Fruit fly (Drosophila melanogaster) whole organism, embryonic: ENCODE results near the gene CG46465.

Experiments
- Asciz ChIP-seq: fragments of 200-800 bp; sonication (Bioruptor generic); optimal IDR thresholded peaks from 2 replicates; lab custom pipeline; 2017; ENCODE audit warnings: missing biosample characterization, mild to moderate bottlenecking, missing genetic modification characterization, missing genetic modification reagents
- CG10209 ChIP-seq: fragments of 200-800 bp; sonication (Bioruptor generic); optimal IDR thresholded peaks from 3 replicates; lab custom pipeline; 2017; ENCODE audit warnings: missing biosample characterization, mild to moderate bottlenecking, missing genetic modification characterization, missing genetic modification reagents
- CG10267 ChIP-seq: fragments of 200-800 bp; sonication (Bioruptor generic); optimal IDR thresholded peaks from 2 replicates; lab custom pipeline; 2018; ENCODE audit warnings: missing biosample characterization, mild to moderate bottlenecking, missing genetic modification characterization, moderate library complexity
- CG10565 ChIP-seq: fragments of 200-800 bp; sonication (Bioruptor generic); optimal IDR thresholded peaks from 3 replicates; lab custom pipeline; 2016; ENCODE audit warnings: missing biosample characterization, mild to moderate bottlenecking, missing genetic modification characterization
- CG11247 ChIP-seq: fragments of 200-800 bp; sonication (Bioruptor generic); IDR thresholded peaks from 2 replicates; pipeline ENCODE4 v1.3.6; 2022; ENCODE audit warnings: missing biosample characterization, missing genetic modification characterization
- CG12744 ChIP-seq: fragments of 200-800 bp; sonication (Bioruptor generic); optimal IDR thresholded peaks from 2 replicates; lab custom pipeline; 2016; ENCODE audit warnings: missing biosample characterization, missing genetic modification characterization
- CG12942 ChIP-seq: fragments of 200-800 bp; sonication (Bioruptor generic); optimal IDR thresholded peaks from 3 replicates; lab custom pipeline; 2016; ENCODE audit warnings: missing biosample characterization, missing genetic modification characterization
- CG13424 ChIP-seq: fragments of 200-800 bp; sonication (Bioruptor generic); optimal IDR thresholded peaks from 2 replicates; lab custom pipeline; 2019; ENCODE audit warnings: missing biosample characterization, mild to moderate bottlenecking, missing genetic modification characterization, moderate library complexity
- CG13775 ChIP-seq: fragments of 200-800 bp; sonication (Bioruptor generic); optimal IDR thresholded peaks from 3 replicates; lab custom pipeline; 2017; ENCODE audit warnings: missing biosample characterization, mild to moderate bottlenecking, missing genetic modification characterization
- CG16813 ChIP-seq: fragments of 200-800 bp; sonication (Bioruptor generic); IDR thresholded peaks from 3 replicates; pipeline ENCODE4 v1.3.6; 2022; ENCODE audit warnings: missing biosample characterization, missing genetic modification characterization; ENCODE audit not compliant: partially characterized antibody
- CG2116 ChIP-seq: fragments of 200-800 bp; sonication (Bioruptor generic); optimal IDR thresholded peaks from 3 replicates; lab custom pipeline; 2018; ENCODE audit warnings: missing biosample characterization, mild to moderate bottlenecking, missing genetic modification characterization
- CG2875 ChIP-seq: fragments of 200-800 bp; sonication (Bioruptor generic); optimal IDR thresholded peaks from 2 replicates; lab custom pipeline; 2017; ENCODE audit warnings: missing biosample characterization, mild to moderate bottlenecking, missing genetic modification characterization, missing genetic modification reagents
- CG30431 ChIP-seq: fragments of 200-800 bp; sonication (Bioruptor generic); optimal IDR thresholded peaks from 2 replicates; lab custom pipeline; 2017; ENCODE audit warnings: missing biosample characterization, missing genetic modification characterization
- CG32767 ChIP-seq: fragments of 200-800 bp; sonication (Bioruptor generic); IDR thresholded peaks from 2 replicates; pipeline ENCODE4 v1.3.6; 2022; ENCODE audit warnings: missing biosample characterization, missing genetic modification characterization
- CG4282 ChIP-seq: fragments of 200-800 bp; sonication (Bioruptor generic); optimal IDR thresholded peaks from 2 replicates; lab custom pipeline; 2016; ENCODE audit warnings: missing biosample characterization, missing genetic modification characterization
- CG4424 ChIP-seq: fragments of 200-800 bp; sonication (Bioruptor generic); optimal IDR thresholded peaks from 3 replicates; lab custom pipeline; 2016; ENCODE audit warnings: missing biosample characterization, missing genetic modification characterization
- CG7556 ChIP-seq: fragments of 200-800 bp; sonication (Bioruptor generic); optimal IDR thresholded peaks from 2 replicates; lab custom pipeline; 2017; ENCODE audit warnings: missing biosample characterization, mild to moderate bottlenecking, missing genetic modification characterization
- CG7745 ChIP-seq: fragments of 200-800 bp; sonication (Bioruptor generic); optimal IDR thresholded peaks from 2 replicates; lab custom pipeline; 2018; ENCODE audit warnings: missing biosample characterization, mild to moderate bottlenecking, missing genetic modification characterization, moderate library complexity
- CG7839 ChIP-seq: fragments of 200-800 bp; sonication (Bioruptor generic); optimal IDR thresholded peaks from 3 replicates; lab custom pipeline; 2018; ENCODE audit warnings: missing biosample characterization, mild to moderate bottlenecking, missing genetic modification characterization, moderate library complexity
- CG8281 ChIP-seq: fragments of 200-800 bp; sonication (Bioruptor generic); optimal IDR thresholded peaks from 2 replicates; lab custom pipeline; 2018; ENCODE audit warnings: missing biosample characterization, mild to moderate bottlenecking, missing genetic modification characterization, moderate library complexity
- CG8359 ChIP-seq: fragments of 200-800 bp; sonication (Bioruptor generic); optimal IDR thresholded peaks from 2 replicates; lab custom pipeline; 2017; ENCODE audit warnings: missing biosample characterization, mild to moderate bottlenecking, missing genetic modification characterization, borderline replicate concordance
- CG8388 ChIP-seq: fragments of 200-800 bp; sonication (Bioruptor generic); optimal IDR thresholded peaks from 2 replicates; lab custom pipeline; 2019; ENCODE audit warnings: missing biosample characterization, mild to moderate bottlenecking, missing genetic modification characterization, moderate library complexity
- CG8478 ChIP-seq: fragments of >200 bp; optimal IDR thresholded peaks from 2 replicates; lab custom pipeline; 2018
- Chrac-16 ChIP-seq: fragments of 200-800 bp; sonication (Bioruptor generic); optimal IDR thresholded peaks from 3 replicates; lab custom pipeline; 2016; ENCODE audit warnings: missing biosample characterization, missing genetic modification characterization
- Dad ChIP-seq: fragments of 200-800 bp; sonication (Bioruptor generic); optimal IDR thresholded peaks from 3 replicates; lab custom pipeline; 2016; ENCODE audit warnings: missing biosample characterization, missing genetic modification characterization
- Dfd ChIP-seq, 2 experiments: fragments of >200 bp; optimal IDR thresholded peaks; 2 replicates each; lab custom pipeline; 2017; ENCODE audit warnings: missing biosample characterization in 2 of 2, missing genetic modification characterization in 2 of 2
- Dll ChIP-seq: fragments of 200-800 bp; sonication (Bioruptor generic); IDR thresholded peaks from 4 replicates; pipeline ENCODE4 v1.3.6; 2022; ENCODE audit warnings: missing biosample characterization, missing genetic modification characterization; ENCODE audit not compliant: partially characterized antibody
- Ets65A ChIP-seq: fragments of 200-800 bp; sonication (Bioruptor generic); peaks from one replicate; lab custom pipeline; 2016; ENCODE audit warnings: missing biosample characterization, missing genetic modification characterization
- HmgD ChIP-seq: fragments of 200-800 bp; sonication (Bioruptor generic); optimal IDR thresholded peaks from 3 replicates; lab custom pipeline; 2016; ENCODE audit warnings: missing biosample characterization, missing genetic modification characterization
- Meics ChIP-seq: fragments of 200-800 bp; sonication (Bioruptor generic); optimal IDR thresholded peaks from 2 replicates; lab custom pipeline; 2017; ENCODE audit warnings: missing biosample characterization, mild to moderate bottlenecking, missing genetic modification characterization
- Ptx1 ChIP-seq: fragments of 200-800 bp; sonication (Bioruptor generic); IDR thresholded peaks from 2 replicates; pipeline ENCODE4 v1.3.6; 2022; ENCODE audit warnings: missing biosample characterization, missing genetic modification characterization
- Ravus ChIP-seq: fragments of 200-800 bp; sonication (Bioruptor generic); IDR thresholded peaks from 2 replicates; pipeline ENCODE4 v1.3.6; 2022; ENCODE audit warnings: missing biosample characterization, missing genetic modification characterization
- Sox100B ChIP-seq: fragments of 200-800 bp; sonication (Bioruptor generic); optimal IDR thresholded peaks from 3 replicates; lab custom pipeline; 2018; ENCODE audit warnings: missing biosample characterization, mild to moderate bottlenecking, missing genetic modification characterization
- Ssrp ChIP-seq: fragments of 200-800 bp; sonication (Bioruptor generic); optimal IDR thresholded peaks from 2 replicates; lab custom pipeline; 2018; ENCODE audit warnings: missing biosample characterization, mild to moderate bottlenecking, missing genetic modification characterization, moderate library complexity
- az2 ChIP-seq: fragments of 200-800 bp; sonication (Bioruptor generic); optimal IDR thresholded peaks from 3 replicates; lab custom pipeline; 2016; ENCODE audit warnings: missing biosample characterization, missing genetic modification characterization
- bbx ChIP-seq: fragments of 200-800 bp; sonication (Bioruptor generic); IDR thresholded peaks from 2 replicates; pipeline ENCODE4 v1.3.6; 2022; ENCODE audit warnings: missing biosample characterization, missing genetic modification characterization; ENCODE audit not compliant: partially characterized antibody
- bigmax ChIP-seq: fragments of 200-800 bp; sonication (Bioruptor generic); optimal IDR thresholded peaks from 2 replicates; lab custom pipeline; 2018; ENCODE audit warnings: missing biosample characterization, mild to moderate bottlenecking, missing genetic modification characterization
- cwo ChIP-seq: fragments of 200-800 bp; sonication (Bioruptor generic); optimal IDR thresholded peaks from 3 replicates; lab custom pipeline; 2017; ENCODE audit warnings: missing biosample characterization, missing genetic modification characterization, mild to moderate bottlenecking, moderate library complexity, missing genetic modification reagents
- dmrt99B ChIP-seq: fragments of 200-800 bp; sonication (Bioruptor generic); optimal IDR thresholded peaks from 2 replicates; lab custom pipeline; 2018; ENCODE audit warnings: missing biosample characterization, mild to moderate bottlenecking, missing genetic modification characterization, moderate library complexity
- fd3F ChIP-seq: fragments of 200-800 bp; sonication (Bioruptor generic); optimal IDR thresholded peaks from 2 replicates; lab custom pipeline; 2018; ENCODE audit warnings: missing biosample characterization, mild to moderate bottlenecking, missing genetic modification characterization, moderate library complexity
- fd96Cb ChIP-seq: fragments of 200-800 bp; sonication (Bioruptor generic); optimal IDR thresholded peaks from 2 replicates; lab custom pipeline; 2018; ENCODE audit warnings: missing biosample characterization, mild to moderate bottlenecking, missing genetic modification characterization, moderate library complexity
- fru ChIP-seq: fragments of >200 bp; optimal IDR thresholded peaks from 2 replicates; lab custom pipeline; 2017
- klu ChIP-seq: fragments of 200-800 bp; sonication (Bioruptor generic); IDR thresholded peaks from 2 replicates; pipeline ENCODE4 v1.3.6; 2022; ENCODE audit warnings: missing biosample characterization, missing genetic modification characterization
- lilli ChIP-seq: fragments of 200-800 bp; sonication (Bioruptor generic); optimal IDR thresholded peaks from 3 replicates; lab custom pipeline; 2016; ENCODE audit warnings: missing biosample characterization, missing genetic modification characterization
- nmo ChIP-seq: fragments of 200-800 bp; sonication (Bioruptor generic); optimal IDR thresholded peaks from 2 replicates; lab custom pipeline; 2018; ENCODE audit warnings: missing biosample characterization, mild to moderate bottlenecking, missing genetic modification characterization, moderate library complexity
- rib ChIP-seq: fragments of 200-800 bp; sonication (Bioruptor generic); IDR thresholded peaks from 2 replicates; pipeline ENCODE4 v1.3.6; 2022; ENCODE audit warnings: missing biosample characterization, missing genetic modification characterization
- row ChIP-seq: fragments of 200-800 bp; sonication (Bioruptor generic); IDR thresholded peaks from 3 replicates; pipeline ENCODE4 v1.3.6; 2022; ENCODE audit warnings: missing biosample characterization, missing genetic modification characterization
- sens ChIP-seq: fragments of 200-800 bp; sonication (Bioruptor generic); peaks from one replicate; lab custom pipeline; 2016; ENCODE audit warnings: missing biosample characterization, missing genetic modification characterization
- ssp ChIP-seq: fragments of 200-800 bp; sonication (Bioruptor generic); IDR thresholded peaks from 2 replicates; pipeline ENCODE4 v1.3.6; 2022; ENCODE audit warnings: missing biosample characterization, missing genetic modification characterization
- vfl ChIP-seq: fragments of 200-800 bp; sonication (Bioruptor generic); optimal IDR thresholded peaks from 2 replicates; lab custom pipeline; 2016; ENCODE audit warnings: missing biosample characterization, missing genetic modification characterization

The CG46465 gene

DNA sequence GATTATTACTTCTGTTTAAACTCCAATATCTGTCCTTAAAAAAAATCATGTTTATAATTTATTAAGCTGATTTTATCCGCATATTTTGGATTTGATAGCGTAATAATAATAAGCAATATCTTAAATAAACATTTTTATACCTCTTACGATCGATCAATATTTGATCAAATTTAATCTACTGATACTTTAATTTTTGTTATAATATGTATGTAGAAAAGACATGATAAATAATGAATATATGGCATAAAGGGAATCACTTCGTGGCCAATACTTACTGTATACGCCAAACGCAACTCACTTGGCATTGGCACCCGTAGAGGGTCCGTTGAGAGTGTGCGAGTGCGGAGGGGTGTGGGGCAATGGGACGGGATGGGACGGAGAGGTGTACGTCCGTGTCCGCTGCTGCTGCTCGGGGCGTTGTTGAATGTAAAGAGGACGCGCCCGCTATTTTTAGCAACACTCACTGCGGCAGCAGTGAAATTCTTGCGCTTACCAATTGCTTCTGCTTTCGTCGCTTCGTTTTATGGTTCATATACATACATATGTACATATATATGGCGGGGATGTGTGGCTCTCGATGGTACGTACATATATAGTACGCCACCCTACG, 43.9 kb downstream of the CG46465 start (continued):
- TF ChIP-seq row, result peak; percentile 33; the same call in 1 of the 3 replicates
- no peak for TF ChIP-seq CG32767 (GFP tag; lab: Robert Waterston, UW)
- TF ChIP-seq CG7556 (GFP tag; lab: Kevin White, UChicago), result peak; percentile 49
- no peak for TF ChIP-seq Dfd (GFP tag; optimal IDR thresholded peaks at IDR 0.05; lab: Kevin White, UChicago)
- TF ChIP-seq CG2116, result no peak
- TF ChIP-seq CG10565 (GFP tag; lab: Kevin White, UChicago), result no peak
- no peak for TF ChIP-seq Dad
- peak; percentile 41 for TF ChIP-seq Meics (GFP tag; lab: Kevin White, UChicago)
- no peak for TF ChIP-seq CG12744 (GFP tag; lab: Kevin White, UChicago)
- no peak for TF ChIP-seq CG4282 (GFP tag; lab: Kevin White, UChicago)
- TF ChIP-seq Chrac-16 (GFP tag; lab: Kevin White, UChicago), result no peak
- TF ChIP-seq sens, result peak; percentile 81
- TF ChIP-seq fd96Cb (tag; lab: Kevin White, UChicago), result peak; percentile 12
- TF ChIP-seq Ssrp, result no peak
- peak; percentile 15 for TF ChIP-seq CG10209 (GFP tag; lab: Kevin White, UChicago)
- no peak for TF ChIP-seq Dll (GFP tag; lab: Robert Waterston, UW)
- TF ChIP-seq CG7839 (tag; lab: Kevin White, UChicago), result peak; percentile 25
- TF ChIP-seq klu, result no peak
- TF ChIP-seq cwo (GFP tag; lab: Kevin White, UChicago), result peak; percentile 14
- TF ChIP-seq CG4424 (GFP tag; lab: Kevin White, UChicago), result no peak
- peak; percentile 26 for TF ChIP-seq lilli (GFP tag; lab: Kevin White, UChicago)
- TF ChIP-seq CG11247, result no peak
- 0 out of 2 replicates have a peak, but pooled peaks have one; percentile 15 for TF ChIP-seq rib (GFP tag; lab: Robert Waterston, UW)
- TF ChIP-seq fru (lab: Kevin White, UChicago), result no peak
- no peak for TF ChIP-seq fd3F (GFP tag; lab: Kevin White, UChicago)
- TF ChIP-seq ssp (GFP tag; lab: Robert Waterston, UW), result no peak
- TF ChIP-seq Sox100B (GFP tag; lab: Kevin White, UChicago), result no peak
- TF ChIP-seq vfl (GFP tag; lab: Kevin White, UChicago), result no peak
- no peak for TF ChIP-seq HmgD (GFP tag; lab: Kevin White, UChicago)
- TF ChIP-seq CG8388 (GFP tag; lab: Kevin White, UChicago), result no peak
- no peak for TF ChIP-seq Ets65A
- no peak for TF ChIP-seq Ptx1 (GFP tag; lab: Robert Waterston, UW)
- no peak for TF ChIP-seq CG7745
- no peak for TF ChIP-seq bigmax (GFP tag; lab: Kevin White, UChicago)
- peak; percentile 11 for TF ChIP-seq CG13424 (tag; lab: Kevin White, UChicago)
- TF ChIP-seq Asciz (GFP tag; lab: Kevin White, UChicago), result no peak
- peak; percentile 4 for TF ChIP-seq dmrt99B (tag; lab: Kevin White, UChicago)
- TF ChIP-seq CG13775, result peak; percentile 20
- no peak for TF ChIP-seq CG8281 (tag; lab: Kevin White, UChicago)
- no peak for TF ChIP-seq CG12942 (GFP tag; lab: Kevin White, UChicago)
- no peak for TF ChIP-seq CG30431 (GFP tag; lab: Kevin White, UChicago)
- TF ChIP-seq CG2875, result no peak
- no peak for TF ChIP-seq az2 (GFP tag; lab: Kevin White, UChicago)
- TF ChIP-seq Ravus, result no peak
- TF ChIP-seq CG16813 (GFP tag; lab: Robert Waterston, UW), result no peak
- TF ChIP-seq bbx (GFP tag; lab: Robert Waterston, UW), result 0 out of 2 replicates have a peak, but pooled peaks have one; percentile 14
- no peak for TF ChIP-seq CG8478 (lab: Kevin White, UChicago)
- no peak for TF ChIP-seq CG8359 (GFP tag; lab: Kevin White, UChicago)
- TF ChIP-seq nmo, result no peak
- no peak for TF ChIP-seq CG10267 (tag; lab: Kevin White, UChicago)
